Fruit fly (Drosophila melanogaster): ENCODE results near the gene dsh.

Gene dsh

DNA sequence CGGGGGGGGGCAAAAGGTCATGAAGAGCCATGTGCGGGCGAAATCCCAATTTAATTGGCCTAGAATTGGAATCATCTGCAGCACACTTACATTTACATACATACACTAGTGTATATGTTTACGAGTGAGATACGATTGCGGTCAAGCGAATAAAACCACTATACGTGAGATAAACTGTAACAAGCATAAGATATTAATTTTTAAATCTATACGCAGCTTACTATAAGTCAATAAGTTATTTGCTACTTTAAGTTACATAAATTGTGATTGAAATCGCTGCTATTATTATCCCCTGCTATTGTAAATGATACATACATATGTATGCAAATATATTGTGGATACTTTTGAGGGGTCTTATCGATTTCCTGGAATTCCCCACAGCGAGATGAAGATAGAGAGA is 23.5 kb downstream of the dsh start:
- no peak for TF ChIP-seq usp (GFP tag; optimal IDR thresholded peaks at IDR 0.05)
- no peak for TF ChIP-seq shn (GFP tag; optimal IDR thresholded peaks at IDR 0.05)
- no peak for TF ChIP-seq eve (GFP tag; optimal IDR thresholded peaks at IDR 0.05)
- no peak for TF ChIP-seq Bdp1 (GFP tag; optimal IDR thresholded peaks at IDR 0.05)
- no peak for TF ChIP-seq CG10274 (GFP tag; optimal IDR thresholded peaks at IDR 0.05)
- no peak for TF ChIP-seq NK7.1 (GFP tag; optimal IDR thresholded peaks at IDR 0.05)
- TF ChIP-seq trh (GFP tag; optimal IDR thresholded peaks at IDR 0.05), result no peak
- peak; percentile 68 for TF ChIP-seq CG15269 (tag; optimal IDR thresholded peaks at IDR 0.05)
- TF ChIP-seq CG15696 (tag; optimal IDR thresholded peaks at IDR 0.05), result no peak
- TF ChIP-seq fd64A (GFP tag; optimal IDR thresholded peaks at IDR 0.05), result no peak
- TF ChIP-seq esg (GFP tag; conservative IDR thresholded peaks at IDR 0.05), result peak; percentile 32
- no peak for TF ChIP-seq CG2116 (GFP tag; optimal IDR thresholded peaks at IDR 0.05)
- TF ChIP-seq CG33557 (GFP tag; optimal IDR thresholded peaks at IDR 0.05), result no peak
- peak; percentile 15; the same call in 1 of the 2 replicates for TF ChIP-seq dimm (GFP tag; IDR thresholded peaks at IDR 0.05)
- no peak for TF ChIP-seq Hey (tag; optimal IDR thresholded peaks at IDR 0.05)
- TF ChIP-seq CG5180 (GFP tag; optimal IDR thresholded peaks at IDR 0.05), result no peak
- TF ChIP-seq nau (GFP tag; optimal IDR thresholded peaks at IDR 0.05), result no peak
- no peak for TF ChIP-seq HLH54F (GFP tag; optimal IDR thresholded peaks at IDR 0.05)
- no peak for TF ChIP-seq GATAe (GFP tag; conservative IDR thresholded peaks at IDR 0.05)
- TF ChIP-seq dm (GFP tag; optimal IDR thresholded peaks at IDR 0.05), result no peak
- TF ChIP-seq CG8944 (GFP tag; optimal IDR thresholded peaks at IDR 0.05), result no peak
- no peak for TF ChIP-seq CG4404 (GFP tag; IDR thresholded peaks at IDR 0.05)
- no peak for TF ChIP-seq Dip2 (GFP tag; IDR thresholded peaks at IDR 0.05)
- peak; percentile 53 for TF ChIP-seq CG8924 (tag; optimal IDR thresholded peaks at IDR 0.05)
- TF ChIP-seq da (GFP tag; optimal IDR thresholded peaks at IDR 0.05), result no peak
- no peak for TF ChIP-seq Usf (GFP tag; optimal IDR thresholded peaks at IDR 0.05)
- TF ChIP-seq CG4360 (GFP tag; IDR thresholded peaks at IDR 0.05), result no peak
- no peak for TF ChIP-seq CG16813 (GFP tag; IDR thresholded peaks at IDR 0.05; ENCODE audit: partially characterized antibody)
- TF ChIP-seq CG12391 (tag; optimal IDR thresholded peaks at IDR 0.05), result peak; percentile 40
- TF ChIP-seq CG8388 (GFP tag; optimal IDR thresholded peaks at IDR 0.05), result peak; percentile 8
- no peak for TF ChIP-seq kah (GFP tag; optimal IDR thresholded peaks at IDR 0.05)
- no peak for TF ChIP-seq Sry-δ (GFP tag; optimal IDR thresholded peaks at IDR 0.05)
- TF ChIP-seq CG10979 (tag; optimal IDR thresholded peaks at IDR 0.05), result peak; percentile 23
- peak; percentile 57 for TF ChIP-seq lmd (GFP tag; IDR thresholded peaks at IDR 0.05)
- TF ChIP-seq CG1602 (GFP tag; optimal IDR thresholded peaks at IDR 0.05), result no peak
- no peak for TF ChIP-seq bcd (GFP tag; optimal IDR thresholded peaks at IDR 0.05)
- peak in 1 of 2 experiments; percentile 40 for TF ChIP-seq bsh (GFP tag; optimal IDR thresholded peaks at IDR 0.05)
- TF ChIP-seq yki (optimal IDR thresholded peaks at IDR 0.05), result no peak
- no peak for TF ChIP-seq Optix (GFP tag; IDR thresholded peaks at IDR 0.05)
- no peak for TF ChIP-seq Side (GFP tag; optimal IDR thresholded peaks at IDR 0.05)
- TF ChIP-seq nmo (GFP tag; optimal IDR thresholded peaks at IDR 0.05), result peak; percentile 37
- no peak for TF ChIP-seq CG17568 (GFP tag; optimal IDR thresholded peaks at IDR 0.05)
- TF ChIP-seq CG6765 (GFP tag; optimal IDR thresholded peaks at IDR 0.05), result peak; percentile 1
- TF ChIP-seq dmrt99B (tag; optimal IDR thresholded peaks at IDR 0.05), result peak; percentile 68
- no peak for TF ChIP-seq emc (GFP tag; optimal IDR thresholded peaks at IDR 0.05)
- TF ChIP-seq CG3726 (GFP tag; IDR thresholded peaks at IDR 0.05), result no peak
- no peak for TF ChIP-seq Hmx (GFP tag; optimal IDR thresholded peaks at IDR 0.05)
- TF ChIP-seq CG11398 (GFP tag; optimal IDR thresholded peaks at IDR 0.05), result no peak
- no peak for TF ChIP-seq sna (GFP tag; IDR thresholded peaks at IDR 0.05; ENCODE audit: partially characterized antibody)
- TF ChIP-seq pum (GFP tag; optimal IDR thresholded peaks at IDR 0.05), result peak; percentile 0
- peak; percentile 29; the same call in 1 of the 2 replicates for TF ChIP-seq CG14667 (GFP tag; IDR thresholded peaks at IDR 0.05)
- TF ChIP-seq vfl (GFP tag; optimal IDR thresholded peaks at IDR 0.05), result no peak

All from whole organism, embryonic.